Worm (Caenorhabditis elegans): Measurements from ENCODE around the gene nspc-20.

- TF ChIP-seq snpc-4 (tag; optimal IDR thresholded peaks at IDR 0.05) (no peak), ces-1 (GFP tag; optimal IDR thresholded peaks at IDR 0.05) (no peak), lin-13 (tag; optimal IDR thresholded peaks at IDR 0.05) (no peak), nhr-12 (tag; optimal IDR thresholded peaks at IDR 0.05) (no peak), drap-1 (GFP tag; optimal IDR thresholded peaks at IDR 0.05) (no peak), nhr-28 (tag; optimal IDR thresholded peaks at IDR 0.05) (no peak), unc-62 (GFP tag; optimal IDR thresholded peaks at IDR 0.05) (no peak)
Observed at ce11 chrX:14520463-14520862, 9.5 kb downstream of the nspc-20 start, which contains the start of gene D1025.1.
